Worm (Caenorhabditis elegans): ENCODE measurements around the gene B0348.2.

Gene B0348.2

ce11 chrV:68112-68511, 23.0 kb downstream of the B0348.2 start:
- TF ChIP-seq F13H6.1 (tag; optimal IDR thresholded peaks at IDR 0.05) = no peak
- TF ChIP-seq dmd-4 (tag; optimal IDR thresholded peaks at IDR 0.05) = no peak
- no peak for TF ChIP-seq nhr-129 (tag; optimal IDR thresholded peaks at IDR 0.05)
- TF ChIP-seq nhr-21 (tag; optimal IDR thresholded peaks at IDR 0.05) = no peak
- no peak for TF ChIP-seq sma-3 (GFP tag; optimal IDR thresholded peaks at IDR 0.05)
- no peak for TF ChIP-seq nhr-6 (tag; optimal IDR thresholded peaks at IDR 0.05)
- no peak for TF ChIP-seq fos-1 (tag; optimal IDR thresholded peaks at IDR 0.05)
- no peak for TF ChIP-seq mab-5 (tag; optimal IDR thresholded peaks at IDR 0.05)
- TF ChIP-seq ZK546.5 (tag; optimal IDR thresholded peaks at IDR 0.05) = no peak
- TF ChIP-seq ama-1 (optimal IDR thresholded peaks at IDR 0.05) = no peak
- no peak for TF ChIP-seq nhr-77 (tag; optimal IDR thresholded peaks at IDR 0.05)
- no peak for TF ChIP-seq elt-1 (tag; optimal IDR thresholded peaks at IDR 0.05)

- TF ChIP-seq lin-13 (GFP tag; optimal IDR thresholded peaks at IDR 0.05) = no peak
- TF ChIP-seq blmp-1 (tag; optimal IDR thresholded peaks at IDR 0.05; ENCODE audit: insufficient read depth) = no peak
- no peak for TF ChIP-seq lin-11 (tag; optimal IDR thresholded peaks at IDR 0.05)
Observed at ce11 chrV:83732-84131, 38.6 kb downstream of the B0348.2 start, which contains the start of gene daam-1. TSS of gene daam-1 (minus strand) at chrV:83832.
